Worm (Caenorhabditis elegans) whole organism, L4 larva: ENCODE results near the gene rps-12.

Experiments used
- D1046.2 ChIP-seq: fragments of 200-800 bp; sonication (Bioruptor generic); IDR thresholded peaks from 2 replicates; pipeline ENCODE4 v1.3.6; 2022; ENCODE audit warnings: missing genetic modification characterization, missing compliant biosample characterization
- F44E2.7 ChIP-seq: fragments of 200-800 bp; sonication (Bioruptor generic); IDR thresholded peaks from 2 replicates; pipeline ENCODE4 v2.1.2; 2022; ENCODE audit warnings: missing genetic modification characterization, missing compliant biosample characterization
- F49E8.2 ChIP-seq: sonication (generic microtip); optimal IDR thresholded peaks from 2 replicates; lab custom pipeline; 2016; ENCODE audit warnings: missing compliant biosample characterization, mild to moderate bottlenecking, missing genetic modification characterization, borderline replicate concordance
- T20F7.1 ChIP-seq: fragments of 200-800 bp; sonication (Bioruptor generic); optimal IDR thresholded peaks from 2 replicates; lab custom pipeline; 2018; ENCODE audit warnings: mild to moderate bottlenecking, missing genetic modification characterization, missing compliant biosample characterization
- Y48G9A.11 ChIP-seq: fragments of 200-800 bp; sonication (Bioruptor generic); IDR thresholded peaks from 2 replicates; pipeline ENCODE4 v1.3.6; 2022; ENCODE audit warnings: missing genetic modification reagents, missing genetic modification characterization, missing compliant biosample characterization
- aha-1 ChIP-seq: fragments of 150-350 bp; peaks from one replicate; lab custom pipeline; 2014; ENCODE audit warnings: missing biosample characterization, missing genetic modification characterization
- arid-1 ChIP-seq: fragments of 200-800 bp; sonication (Bioruptor generic); conservative IDR thresholded peaks from 2 replicates; pipeline ENCODE4 v1.3.6; 2022; ENCODE audit warnings: missing genetic modification reagents, missing genetic modification characterization, missing compliant biosample characterization
- ceh-32 ChIP-seq: sonication (generic microtip); optimal IDR thresholded peaks from 2 replicates; lab custom pipeline; 2016; ENCODE audit warnings: mild to moderate bottlenecking, missing genetic modification characterization, missing compliant biosample characterization; ENCODE audit not compliant: poor library complexity
- cey-2 ChIP-seq: sonication (generic microtip); optimal IDR thresholded peaks from 3 replicates; lab custom pipeline; 2017; ENCODE audit warnings: missing genetic modification characterization, mild to moderate bottlenecking, missing compliant biosample characterization, antibody characterized with exemption, borderline replicate concordance; ENCODE audit not compliant: insufficient read depth
- ctbp-1 ChIP-seq: fragments of 200-800 bp; sonication (Bioruptor generic); IDR thresholded peaks from 2 replicates; pipeline ENCODE4 v1.3.6; 2022; ENCODE audit warnings: missing genetic modification reagents, missing genetic modification characterization, missing compliant biosample characterization
- daf-16 ChIP-seq, 3 experiments: sonication (generic microtip); optimal IDR thresholded peaks; 2 replicates each; lab custom pipeline; 2016 to 2017; ENCODE audit warnings: missing genetic modification characterization in 3 of 3, missing genetic modification reagents in 3 of 3, mild to moderate bottlenecking in 2 of 3, missing compliant biosample characterization in 2 of 3, missing biosample characterization in 1 of 3, moderate library complexity in 1 of 3
- dpl-1 ChIP-seq: fragments of 150-350 bp; optimal IDR thresholded peaks from 2 replicates; lab custom pipeline; 2014; ENCODE audit warnings: missing biosample characterization, missing genetic modification reagents, missing genetic modification characterization
- duxl-1 ChIP-seq: sonication (generic microtip); optimal IDR thresholded peaks from 2 replicates; lab custom pipeline; 2016; ENCODE audit warnings: mild to moderate bottlenecking, missing genetic modification characterization, moderate library complexity, missing compliant biosample characterization; ENCODE audit not compliant: poor library complexity
- dve-1 ChIP-seq: sonication (generic microtip); optimal IDR thresholded peaks from 2 replicates; lab custom pipeline; 2017; ENCODE audit warnings: antibody characterized with exemption, mild to moderate bottlenecking, missing genetic modification characterization, missing compliant biosample characterization; ENCODE audit not compliant: insufficient read depth
- egl-43 ChIP-seq: fragments of 200-800 bp; sonication (Bioruptor generic); IDR thresholded peaks from 2 replicates; pipeline ENCODE4 v1.3.6; 2022; ENCODE audit warnings: missing genetic modification reagents, missing genetic modification characterization, missing compliant biosample characterization
- hif-1 ChIP-seq, 2 experiments: sonication (generic microtip); optimal IDR thresholded peaks; 2 replicates each; lab custom pipeline; 2016 to 2017; ENCODE audit warnings: missing compliant biosample characterization in 2 of 2, missing genetic modification characterization in 2 of 2, missing genetic modification reagents in 2 of 2, missing genotype in 2 of 2, mild to moderate bottlenecking in 1 of 2
- hlh-11 ChIP-seq: fragments of 200-800 bp; sonication (Bioruptor generic); optimal IDR thresholded peaks from 2 replicates; lab custom pipeline; 2018; ENCODE audit warnings: mild to moderate bottlenecking, missing genetic modification characterization, missing compliant biosample characterization
- hlh-30 ChIP-seq: sonication (generic microtip); optimal IDR thresholded peaks from 2 replicates; lab custom pipeline; 2017; ENCODE audit warnings: antibody characterized with exemption, mild to moderate bottlenecking, missing genetic modification characterization, missing compliant biosample characterization; ENCODE audit not compliant: insufficient read depth
- lim-7 ChIP-seq: fragments of 200-800 bp; sonication (Bioruptor generic); IDR thresholded peaks from 2 replicates; pipeline ENCODE4 v1.3.6; 2022; ENCODE audit warnings: missing genetic modification characterization, missing compliant biosample characterization
- lin-13 ChIP-seq: fragments of 150-350 bp; optimal IDR thresholded peaks from 2 replicates; lab custom pipeline; 2014; ENCODE audit warnings: missing biosample characterization, missing genetic modification reagents, missing genetic modification characterization
- lin-38 ChIP-seq: fragments of 200-800 bp; sonication (Bioruptor generic); IDR thresholded peaks from 2 replicates; pipeline ENCODE4 v1.3.6; 2022; ENCODE audit warnings: missing genetic modification reagents, missing genetic modification characterization, missing compliant biosample characterization
- lsy-2 ChIP-seq, 2 experiments: fragments of 150-350 bp in 1 of 2; sonication (generic microtip) in 1 of 2; optimal IDR thresholded peaks; 2 replicates each; lab custom pipeline; 2014 to 2017; ENCODE audit warnings: missing biosample characterization in 2 of 2, missing genetic modification characterization in 2 of 2
- madf-5 ChIP-seq, 2 experiments: fragments of 200-800 bp; sonication (Bioruptor generic); IDR thresholded peaks; 2 replicates each; pipeline ENCODE4 v1.3.6; 2022; ENCODE audit warnings: missing compliant biosample characterization in 2 of 2, missing genetic modification characterization in 2 of 2
- madf-9 ChIP-seq: fragments of 200-800 bp; sonication (Bioruptor generic); conservative IDR thresholded peaks from 2 replicates; pipeline ENCODE4 v1.3.6; 2022; ENCODE audit warnings: missing genetic modification reagents, missing genetic modification characterization, missing compliant biosample characterization
- mdl-1 ChIP-seq, 2 experiments: fragments of 150-350 bp in 1 of 2; sonication (generic microtip) in 1 of 2; optimal IDR thresholded peaks; 2 replicates each; lab custom pipeline; 2014 to 2017; ENCODE audit warnings: missing biosample characterization in 2 of 2, missing genetic modification characterization in 2 of 2
- mep-1 ChIP-seq: fragments of 150-350 bp; sonication (generic microtip); optimal IDR thresholded peaks from 3 replicates; lab custom pipeline; 2014; ENCODE audit warnings: missing biosample characterization, missing genetic modification characterization
- mes-2 ChIP-seq: sonication (generic microtip); optimal IDR thresholded peaks from 2 replicates; lab custom pipeline; 2016; ENCODE audit warnings: missing genotype, mild to moderate bottlenecking, missing genetic modification characterization, missing compliant biosample characterization; ENCODE audit not compliant: poor library complexity, severe bottlenecking
- mxl-3 ChIP-seq: fragments of 200-800 bp; sonication (Bioruptor generic); optimal IDR thresholded peaks from 2 replicates; lab custom pipeline; 2018; ENCODE audit warnings: mild to moderate bottlenecking, missing genetic modification characterization, missing compliant biosample characterization
- nhr-28 ChIP-seq: fragments of 150-350 bp; optimal IDR thresholded peaks from 2 replicates; lab custom pipeline; 2014; ENCODE audit warnings: missing biosample characterization, missing genetic modification characterization
- nhr-6 ChIP-seq: fragments of 150-350 bp; optimal IDR thresholded peaks from 2 replicates; lab custom pipeline; 2014; ENCODE audit warnings: missing biosample characterization, missing genetic modification characterization
- php-3 ChIP-seq: fragments of 200-800 bp; sonication (Bioruptor generic); IDR thresholded peaks from 2 replicates; pipeline ENCODE4 v1.3.6; 2022; ENCODE audit warnings: missing genetic modification reagents, missing genetic modification characterization, missing compliant biosample characterization
- pqm-1 ChIP-seq: sonication (generic microtip); optimal IDR thresholded peaks from 2 replicates; lab custom pipeline; 2017; ENCODE audit warnings: missing biosample characterization, missing genetic modification characterization
- rbr-2 ChIP-seq: sonication (generic microtip); optimal IDR thresholded peaks from 2 replicates; lab custom pipeline; 2016; ENCODE audit warnings: missing genotype, missing genetic modification characterization, missing compliant biosample characterization
- sdz-12 ChIP-seq: fragments of 200-800 bp; sonication (Bioruptor generic); optimal IDR thresholded peaks from 2 replicates; lab custom pipeline; 2018; ENCODE audit warnings: mild to moderate bottlenecking, missing genetic modification characterization, missing compliant biosample characterization
- skn-1 ChIP-seq: fragments of 150-350 bp; optimal IDR thresholded peaks from 2 replicates; lab custom pipeline; 2014; ENCODE audit warnings: missing biosample characterization, missing genetic modification characterization
- snpc-1.2 ChIP-seq: fragments of 200-800 bp; sonication (Bioruptor generic); IDR thresholded peaks from 2 replicates; pipeline ENCODE4 v1.3.6; 2022; ENCODE audit warnings: missing genetic modification reagents, missing genetic modification characterization, missing compliant biosample characterization
- spr-1 ChIP-seq: sonication (generic microtip); optimal IDR thresholded peaks from 2 replicates; lab custom pipeline; 2016; ENCODE audit warnings: mild to moderate bottlenecking, missing genetic modification characterization, missing compliant biosample characterization
- tag-97 ChIP-seq: fragments of 200-800 bp; sonication (Bioruptor generic); IDR thresholded peaks from 2 replicates; pipeline ENCODE4 v1.3.6; 2022; ENCODE audit warnings: missing genetic modification characterization, missing compliant biosample characterization
- zfp-2 ChIP-seq: sonication (generic microtip); optimal IDR thresholded peaks from 2 replicates; lab custom pipeline; 2016; ENCODE audit warnings: mild to moderate bottlenecking, missing genetic modification characterization, missing compliant biosample characterization
- zip-2 ChIP-seq: fragments of 150-350 bp; optimal IDR thresholded peaks from 2 replicates; lab custom pipeline; 2014; ENCODE audit warnings: missing biosample characterization, missing genetic modification characterization
- ztf-7 ChIP-seq: fragments of 150-350 bp; optimal IDR thresholded peaks from 2 replicates; lab custom pipeline; 2014; ENCODE audit warnings: missing biosample characterization, missing genetic modification characterization

Gene rps-12

ce11 chrIII:5697266-5697665 is 18.2 kb downstream of the rps-12 start, which contains the start of gene B0336.7:
TSS of gene B0336.7 (minus strand) at chrIII:5697366.
- TF ChIP-seq php-3 (GFP tag; lab: Robert Waterston, UW) (no peak), aha-1 (tag; lab: Kevin White, UChicago) (peak; percentile 27)

ce11 chrIII:5697963-5698730 is 19.0 kb downstream of the rps-12 start, which contains the start of the genes lgg-3 and rgs-5:
TSS of gene lgg-3 (minus strand) at chrIII:5698013.
TSS of gene rgs-5 (plus strand) at chrIII:5698555.
- TF ChIP-seq zfp-2 (tag; lab: Kevin White, UChicago) (no peak), F44E2.7 (GFP tag; lab: Robert Waterston, UW) (no peak), lsy-2 (tag; optimal IDR thresholded peaks at IDR 0.05; lab: Kevin White, UChicago) (peak in 1 of 2 experiments; percentile 64), mep-1 (tag; lab: Kevin White, UChicago) (peak; percentile 60), egl-43 (no peak), hlh-30 (tag; lab: Kevin White, UChicago) (peak; percentile 44), rbr-2 (peak; percentile 14), php-3 (GFP tag; lab: Robert Waterston, UW) (no peak), mes-2 (tag; lab: Kevin White, UChicago) (peak; percentile 71), daf-16 (GFP tag; optimal IDR thresholded peaks at IDR 0.05; lab: Kevin White, UChicago) (no peak), daf-16 (tag; optimal IDR thresholded peaks at IDR 0.05; lab: Kevin White, UChicago) (peak; percentile 8), dpl-1 (GFP tag; lab: Kevin White, UChicago) (peak; percentile 58), hif-1 (tag; optimal IDR thresholded peaks at IDR 0.05; lab: Kevin White, UChicago) (peak in 1 of 2 experiments; percentile 22), zip-2 (tag; lab: Kevin White, UChicago) (no peak), aha-1 (tag; lab: Kevin White, UChicago) (no peak), T20F7.1 (GFP tag; lab: Kevin White, UChicago) (no peak), F49E8.2 (tag; lab: Kevin White, UChicago) (peak; percentile 82), lin-38 (GFP tag; lab: Robert Waterston, UW) (peak; percentile 39; the same call in 1 of the 2 replicates), lin-13 (GFP tag; lab: Kevin White, UChicago) (peak; percentile 17), hlh-11 (tag; lab: Kevin White, UChicago) (peak; percentile 52), madf-5 (GFP tag; IDR thresholded peaks at IDR 0.05; lab: Robert Waterston, UW) (no peak), D1046.2 (no peak), tag-97 (no peak), mxl-3 (GFP tag; lab: Kevin White, UChicago) (no peak), nhr-6 (tag; lab: Kevin White, UChicago) (peak; percentile 2), dve-1 (peak; percentile 1), nhr-28 (peak; percentile 51)

- TF ChIP-seq madf-9 (GFP tag; lab: Robert Waterston, UW) (no peak), duxl-1 (tag; lab: Kevin White, UChicago) (no peak), ztf-7 (tag; lab: Kevin White, UChicago) (no peak), ctbp-1 (GFP tag; lab: Robert Waterston, UW) (no peak), pqm-1 (tag; lab: Kevin White, UChicago) (no peak)
Observed at ce11 chrIII:5701491-5701890, 22.4 kb downstream of the rps-12 start.

ce11 chrIII:5705228-5705888 is 26.3 kb downstream of the rps-12 start, which contains the start of gene swp-1:
TSS of gene swp-1 (minus strand) at chrIII:5705525.
- no peak for TF ChIP-seq mdl-1 (tag; optimal IDR thresholded peaks at IDR 0.05; lab: Kevin White, UChicago)
- TF ChIP-seq snpc-1.2 (GFP tag; lab: Robert Waterston, UW): peak; percentile 48; the same call in 1 of the 2 replicates
- TF ChIP-seq F49E8.2 (tag; lab: Kevin White, UChicago): peak; percentile 70
- TF ChIP-seq lsy-2 (tag; optimal IDR thresholded peaks at IDR 0.05; lab: Kevin White, UChicago): no peak
- no peak for TF ChIP-seq sdz-12
- TF ChIP-seq D1046.2: no peak
- peak; percentile 33; the same call in 1 of the 2 replicates for TF ChIP-seq Y48G9A.11
- no peak for TF ChIP-seq skn-1
- no peak for TF ChIP-seq ceh-32
- no peak for TF ChIP-seq spr-1 (tag; lab: Kevin White, UChicago)
- peak; percentile 48 for TF ChIP-seq lin-38 (GFP tag; lab: Robert Waterston, UW)
- peak; percentile 70 for TF ChIP-seq arid-1 (GFP tag; lab: Robert Waterston, UW)
- TF ChIP-seq lim-7 (GFP tag; lab: Robert Waterston, UW): 0 out of 2 replicates have a peak, but pooled peaks have one; percentile 6
- no peak for TF ChIP-seq pqm-1 (tag; lab: Kevin White, UChicago)
- no peak for TF ChIP-seq cey-2 (tag; lab: Kevin White, UChicago)
